Fruit fly (Drosophila melanogaster) whole organism, embryonic: ENCODE results near the gene Kua.

ENCODE experiments used
- Atf6 ChIP-seq: fragments of 200-800 bp; sonication (Bioruptor generic); IDR thresholded peaks from 2 replicates; pipeline ENCODE4 v1.3.6; 2022; ENCODE audit warnings: missing biosample characterization, missing genetic modification characterization
- B-H1 ChIP-seq: fragments of 200-800 bp; sonication (Bioruptor generic); IDR thresholded peaks from 3 replicates; pipeline ENCODE4 v1.3.6; 2022; ENCODE audit warnings: missing biosample characterization, missing genetic modification characterization
- Bdp1 ChIP-seq: fragments of 200-800 bp; sonication (Bioruptor generic); optimal IDR thresholded peaks from 3 replicates; lab custom pipeline; 2016; ENCODE audit warnings: missing biosample characterization, missing genetic modification characterization
- CG10267 ChIP-seq: fragments of 200-800 bp; sonication (Bioruptor generic); optimal IDR thresholded peaks from 2 replicates; lab custom pipeline; 2018; ENCODE audit warnings: missing biosample characterization, mild to moderate bottlenecking, missing genetic modification characterization, moderate library complexity
- CG10959 ChIP-seq: fragments of 200-800 bp; sonication (Bioruptor generic); IDR thresholded peaks from 2 replicates; pipeline ENCODE4 v1.3.6; 2022; ENCODE audit warnings: missing biosample characterization, missing genetic modification characterization
- CG11093 ChIP-seq: fragments of 200-800 bp; sonication (Bioruptor generic); IDR thresholded peaks from 3 replicates; pipeline ENCODE4 v1.3.6; 2022; ENCODE audit warnings: missing biosample characterization, missing genetic modification characterization
- CG11398 ChIP-seq: fragments of 200-800 bp; sonication (Bioruptor generic); optimal IDR thresholded peaks from 2 replicates; lab custom pipeline; 2016; ENCODE audit warnings: missing biosample characterization, missing genetic modification characterization
- CG12155 ChIP-seq: fragments of 200-800 bp; sonication (Bioruptor generic); optimal IDR thresholded peaks from 3 replicates; lab custom pipeline; 2016; ENCODE audit warnings: missing biosample characterization, missing genetic modification characterization
- CG12299 ChIP-seq: fragments of 200-800 bp; sonication (Bioruptor generic); optimal IDR thresholded peaks from 2 replicates; lab custom pipeline; 2018; ENCODE audit warnings: missing biosample characterization, mild to moderate bottlenecking, missing genetic modification characterization
- CG13894 ChIP-seq: fragments of 200-800 bp; sonication (Bioruptor generic); optimal IDR thresholded peaks from 3 replicates; lab custom pipeline; 2018; ENCODE audit warnings: missing biosample characterization, mild to moderate bottlenecking, missing genetic modification characterization, moderate library complexity
- CG1529 ChIP-seq: fragments of 200-800 bp; sonication (Bioruptor generic); optimal IDR thresholded peaks from 3 replicates; lab custom pipeline; 2018; ENCODE audit warnings: missing biosample characterization, missing genetic modification characterization
- CG15601 ChIP-seq: fragments of 200-800 bp; sonication (Bioruptor generic); optimal IDR thresholded peaks from 3 replicates; lab custom pipeline; 2019; ENCODE audit warnings: missing biosample characterization, mild to moderate bottlenecking, missing genetic modification characterization, moderate library complexity
- CG17186 ChIP-seq: fragments of 200-800 bp; sonication (Bioruptor generic); optimal IDR thresholded peaks from 3 replicates; lab custom pipeline; 2017; ENCODE audit warnings: missing biosample characterization, missing genetic modification reagents, missing genetic modification characterization
- CG2712 ChIP-seq: fragments of 200-800 bp; optimal IDR thresholded peaks from 3 replicates; lab custom pipeline; 2019; ENCODE audit warnings: missing biosample characterization, mild to moderate bottlenecking, missing genetic modification characterization, moderate library complexity
- CG6791 ChIP-seq: fragments of 200-800 bp; sonication (Bioruptor generic); IDR thresholded peaks from 3 replicates; pipeline ENCODE4 v1.3.6; 2022; ENCODE audit warnings: missing biosample characterization, missing genetic modification characterization; ENCODE audit not compliant: partially characterized antibody
- CG7963 ChIP-seq: fragments of 200-800 bp; sonication (Bioruptor generic); IDR thresholded peaks from 3 replicates; pipeline ENCODE4 v1.3.6; 2022; ENCODE audit warnings: missing biosample characterization, missing genetic modification characterization; ENCODE audit not compliant: partially characterized antibody
- CG9437 ChIP-seq: fragments of 200-800 bp; sonication (Bioruptor generic); optimal IDR thresholded peaks from 2 replicates; lab custom pipeline; 2018; ENCODE audit warnings: missing biosample characterization, mild to moderate bottlenecking, missing genetic modification characterization
- CHES-1-like ChIP-seq: fragments of 200-800 bp; sonication (Bioruptor generic); optimal IDR thresholded peaks from 2 replicates; lab custom pipeline; 2016; ENCODE audit warnings: missing biosample characterization, missing genetic modification characterization
- CoRest ChIP-seq: fragments of 200-800 bp; sonication (Bioruptor generic); optimal IDR thresholded peaks from 3 replicates; lab custom pipeline; 2018; ENCODE audit warnings: missing biosample characterization, mild to moderate bottlenecking, missing genetic modification characterization, moderate library complexity
- Dip2 ChIP-seq: fragments of 200-800 bp; sonication (Bioruptor generic); IDR thresholded peaks from 2 replicates; pipeline ENCODE4 v1.3.6; 2022; ENCODE audit warnings: missing biosample characterization, missing genetic modification characterization
- E2f1 ChIP-seq: fragments of 200-800 bp; sonication (Bioruptor generic); IDR thresholded peaks from 2 replicates; pipeline ENCODE4 v1.3.6; 2022; ENCODE audit warnings: missing biosample characterization, missing genetic modification characterization
- Ets97D ChIP-seq: fragments of 200-800 bp; sonication (Bioruptor generic); optimal IDR thresholded peaks from 3 replicates; lab custom pipeline; 2016; ENCODE audit warnings: missing biosample characterization, missing genetic modification characterization
- Gsc ChIP-seq: fragments of 200-800 bp; sonication (Bioruptor generic); IDR thresholded peaks from 2 replicates; pipeline ENCODE4 v1.3.6; 2022; ENCODE audit warnings: missing biosample characterization, missing genetic modification characterization
- Hr51 ChIP-seq, 2 experiments: fragments of 200-800 bp; sonication (Bioruptor generic); optimal IDR thresholded peaks; 2 replicates in 1 of 2; 3 replicates in 1 of 2; lab custom pipeline; 2016 to 2018; ENCODE audit warnings: missing biosample characterization in 2 of 2, missing genetic modification characterization in 2 of 2, mild to moderate bottlenecking in 1 of 2, moderate library complexity in 1 of 2
- Hr78 ChIP-seq, 2 experiments: fragments of 200-800 bp in 1 of 2; fragments of >200 bp in 1 of 2; sonication (Bioruptor generic) in 1 of 2; optimal IDR thresholded peaks; 2 replicates each; lab custom pipeline; 2017 to 2019; ENCODE audit warnings: missing biosample characterization in 2 of 2, missing genetic modification characterization in 2 of 2, mild to moderate bottlenecking in 1 of 2, moderate library complexity in 1 of 2
- Med ChIP-seq: fragments of 200-800 bp; sonication (Bioruptor generic); peaks from one replicate; lab custom pipeline; 2016; ENCODE audit warnings: missing biosample characterization, missing genetic modification characterization, mild to moderate bottlenecking, inconsistent platforms, moderate library complexity
- Mes4 ChIP-seq: fragments of 200-800 bp; sonication (Bioruptor generic); optimal IDR thresholded peaks from 2 replicates; lab custom pipeline; 2016; ENCODE audit warnings: missing biosample characterization, missing genetic modification characterization
- NC2β ChIP-seq: fragments of 200-800 bp; sonication (Bioruptor generic); optimal IDR thresholded peaks from 2 replicates; lab custom pipeline; 2016; ENCODE audit warnings: missing biosample characterization, missing genetic modification characterization
- Scr ChIP-seq: fragments of 200-800 bp; sonication (Bioruptor generic); IDR thresholded peaks from 2 replicates; pipeline ENCODE4 v1.3.6; 2022; ENCODE audit warnings: missing biosample characterization, missing genetic modification characterization; ENCODE audit not compliant: partially characterized antibody
- Sox102F ChIP-seq: fragments of 200-800 bp; sonication (Bioruptor generic); optimal IDR thresholded peaks from 2 replicates; lab custom pipeline; 2018; ENCODE audit warnings: missing biosample characterization, mild to moderate bottlenecking, missing genetic modification characterization, moderate library complexity
- Spps ChIP-seq: fragments of 200-800 bp; sonication (Bioruptor generic); optimal IDR thresholded peaks from 2 replicates; lab custom pipeline; 2018; ENCODE audit warnings: missing biosample characterization, mild to moderate bottlenecking, missing genetic modification characterization
- TFAM ChIP-seq: fragments of 200-800 bp; sonication (Bioruptor generic); optimal IDR thresholded peaks from 2 replicates; lab custom pipeline; 2017; ENCODE audit warnings: missing biosample characterization, missing genetic modification characterization, inconsistent platforms
- Taf1 ChIP-seq: fragments of 200-800 bp; sonication (Bioruptor generic); IDR thresholded peaks from 2 replicates; pipeline ENCODE4 v1.3.6; 2022; ENCODE audit warnings: missing biosample characterization, missing genetic modification characterization
- Xrp1 ChIP-seq: fragments of 200-800 bp; sonication (Bioruptor generic); IDR thresholded peaks from 2 replicates; pipeline ENCODE4 v1.3.6; 2022; ENCODE audit warnings: missing biosample characterization, missing genetic modification characterization
- al ChIP-seq: fragments of 200-800 bp; sonication (Bioruptor generic); IDR thresholded peaks from 2 replicates; pipeline ENCODE4 v1.3.6; 2022; ENCODE audit warnings: missing biosample characterization, missing genetic modification characterization
- ara ChIP-seq: fragments of 200-800 bp; sonication (Bioruptor generic); IDR thresholded peaks from 2 replicates; pipeline ENCODE4 v1.3.6; 2022; ENCODE audit warnings: missing biosample characterization, missing genetic modification characterization
- bcd ChIP-seq: fragments of 200-800 bp; sonication (Bioruptor generic); optimal IDR thresholded peaks from 2 replicates; lab custom pipeline; 2017; ENCODE audit warnings: missing biosample characterization, mild to moderate bottlenecking, missing genetic modification characterization
- chif ChIP-seq, 2 experiments: fragments of 200-800 bp; sonication (Bioruptor generic); optimal IDR thresholded peaks; 3 replicates each; lab custom pipeline; 2016; ENCODE audit warnings: missing biosample characterization in 2 of 2, missing genetic modification characterization in 2 of 2
- dati ChIP-seq: fragments of 200-800 bp; sonication (Bioruptor generic); IDR thresholded peaks from 2 replicates; pipeline ENCODE4 v1.3.6; 2022; ENCODE audit warnings: missing biosample characterization, missing genetic modification characterization
- ham ChIP-seq: fragments of 200-800 bp; sonication (Bioruptor generic); IDR thresholded peaks from 2 replicates; pipeline ENCODE4 v1.3.6; 2022; ENCODE audit warnings: missing biosample characterization, missing genetic modification characterization
- lmd ChIP-seq: fragments of 200-800 bp; sonication (Bioruptor generic); IDR thresholded peaks from 2 replicates; pipeline ENCODE4 v1.3.6; 2022; ENCODE audit warnings: missing biosample characterization, missing genetic modification characterization
- oc ChIP-seq: fragments of 200-800 bp; sonication (Bioruptor generic); optimal IDR thresholded peaks from 2 replicates; lab custom pipeline; 2018; ENCODE audit warnings: missing biosample characterization, mild to moderate bottlenecking, missing genetic modification characterization, moderate library complexity
- pb ChIP-seq: fragments of 200-800 bp; sonication (Bioruptor generic); optimal IDR thresholded peaks from 3 replicates; lab custom pipeline; 2016; ENCODE audit warnings: missing biosample characterization, missing genetic modification characterization
- pros ChIP-seq: fragments of 200-800 bp; sonication (Bioruptor generic); optimal IDR thresholded peaks from 3 replicates; lab custom pipeline; 2019; ENCODE audit warnings: missing biosample characterization, mild to moderate bottlenecking, missing genetic modification characterization, moderate library complexity
- ranshi ChIP-seq: fragments of 200-800 bp; sonication (Bioruptor generic); IDR thresholded peaks from 2 replicates; pipeline ENCODE4 v1.3.6; 2022; ENCODE audit warnings: missing biosample characterization, missing genetic modification characterization
- sqz ChIP-seq: fragments of 200-800 bp; sonication (Bioruptor generic); optimal IDR thresholded peaks from 3 replicates; lab custom pipeline; 2018; ENCODE audit warnings: missing biosample characterization, mild to moderate bottlenecking, missing genetic modification characterization
- sr ChIP-seq: fragments of 200-800 bp; sonication (Bioruptor generic); IDR thresholded peaks from 3 replicates; pipeline ENCODE4 v1.3.6; 2022; ENCODE audit warnings: missing biosample characterization, missing genetic modification characterization
- toy ChIP-seq: fragments of 200-800 bp; sonication (Bioruptor generic); IDR thresholded peaks from 2 replicates; pipeline ENCODE4 v1.3.6; 2022; ENCODE audit warnings: missing biosample characterization, missing genetic modification characterization
- trem ChIP-seq: fragments of 200-800 bp; optimal IDR thresholded peaks from 3 replicates; lab custom pipeline; 2019; ENCODE audit warnings: missing biosample characterization, mild to moderate bottlenecking, missing genetic modification characterization, moderate library complexity
- trh ChIP-seq: fragments of 200-800 bp; sonication (Bioruptor generic); optimal IDR thresholded peaks from 2 replicates; lab custom pipeline; 2016; ENCODE audit warnings: missing biosample characterization, missing genetic modification characterization

Kua gene

DNA sequence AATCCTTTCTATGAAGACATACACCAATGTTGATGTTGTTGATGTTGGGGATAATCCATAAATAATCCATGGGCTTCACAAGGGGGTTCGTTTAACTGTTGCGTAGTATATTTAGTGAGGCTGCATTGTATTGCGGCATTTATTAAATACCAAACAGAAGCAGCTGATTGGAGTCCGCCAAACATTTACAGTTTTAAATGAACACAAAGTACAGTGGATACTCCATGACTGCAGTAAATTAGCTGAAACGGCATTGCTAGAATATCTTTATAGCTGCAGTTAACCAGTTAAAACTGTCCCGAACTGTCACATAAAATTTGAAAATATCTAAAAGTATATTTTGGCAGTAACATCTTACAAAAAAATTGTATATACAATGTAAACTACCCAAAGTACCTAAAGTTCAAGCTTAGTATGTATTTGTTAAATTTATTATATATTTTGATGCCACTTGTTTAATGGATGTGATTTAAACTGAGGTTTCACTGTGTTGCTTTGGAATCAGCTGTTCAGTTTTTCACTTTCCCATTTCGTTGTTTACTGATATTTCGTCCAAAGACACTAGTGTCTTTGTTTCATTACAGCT lies 6.2 kb upstream of the Kua start, which contains the start of the genes CG10747 and Pyroxd1 (continued):
- TF ChIP-seq CG13894 (tag; lab: Kevin White, UChicago) (peak; percentile 95), Ets97D (GFP tag; lab: Kevin White, UChicago) (peak; percentile 87), chif (GFP tag; optimal IDR thresholded peaks at IDR 0.05; lab: Kevin White, UChicago) (peak; percentile 91 to 96), Gsc (GFP tag; lab: Robert Waterston, UW) (peak; percentile 66), Taf1 (peak; percentile 96), CG10959 (GFP tag; lab: Robert Waterston, UW) (peak; percentile 79), Spps (tag; lab: Kevin White, UChicago) (peak; percentile 88), Dip2 (GFP tag; lab: Robert Waterston, UW) (peak; percentile 42; the same call in 1 of the 2 replicates), Sox102F (peak; percentile 97), TFAM (GFP tag; lab: Kevin White, UChicago) (peak; percentile 56), CG11398 (GFP tag; lab: Kevin White, UChicago) (peak; percentile 87), pb (peak; percentile 85), CG10267 (peak; percentile 89), toy (peak; percentile 84), CHES-1-like (GFP tag; lab: Kevin White, UChicago) (peak; percentile 90), ham (GFP tag; lab: Robert Waterston, UW) (peak; percentile 87), sr (GFP tag; lab: Robert Waterston, UW) (peak; percentile 73; the same call in 2 of the 3 replicates), pros (peak; percentile 31), bcd (GFP tag; lab: Kevin White, UChicago) (peak; percentile 96), CG12155 (GFP tag; lab: Kevin White, UChicago) (peak; percentile 96), CG7963 (GFP tag; lab: Robert Waterston, UW) (no peak), lmd (peak; percentile 98), CG6791 (GFP tag; lab: Robert Waterston, UW) (no peak), sqz (no peak), trem (tag; lab: Kevin White, UChicago) (peak; percentile 91), Mes4 (GFP tag; lab: Kevin White, UChicago) (peak; percentile 90), trh (GFP tag; lab: Kevin White, UChicago) (peak; percentile 92), Xrp1 (peak; percentile 95), Hr78 (GFP tag; optimal IDR thresholded peaks at IDR 0.05; lab: Kevin White, UChicago) (peak in 1 of 2 experiments; percentile 81), CG11093 (GFP tag; lab: Robert Waterston, UW) (peak; percentile 95), CG9437 (GFP tag; lab: Kevin White, UChicago) (peak; percentile 94), oc (tag; lab: Kevin White, UChicago) (peak; percentile 93), Atf6 (GFP tag; lab: Robert Waterston, UW) (peak; percentile 97), E2f1 (peak; percentile 94), Scr (GFP tag; lab: Robert Waterston, UW) (peak; percentile 25; the same call in 1 of the 2 replicates), al (GFP tag; lab: Robert Waterston, UW) (peak; percentile 97), CG1529 (peak; percentile 94), ranshi (GFP tag; lab: Robert Waterston, UW) (peak; percentile 94), CG15601 (tag; lab: Kevin White, UChicago) (peak; percentile 93), CG17186 (peak; percentile 63), ara (GFP tag; lab: Robert Waterston, UW) (peak; percentile 92), B-H1 (GFP tag; lab: Robert Waterston, UW) (peak; percentile 91), NC2β (GFP tag; lab: Kevin White, UChicago) (peak; percentile 85), CG2712 (tag; lab: Kevin White, UChicago) (peak; percentile 97), Hr51 (GFP tag; optimal IDR thresholded peaks at IDR 0.05; lab: Kevin White, UChicago) (peak; percentile 94 to 97), CoRest (tag; lab: Kevin White, UChicago) (peak; percentile 99), Med (GFP tag; lab: Kevin White, UChicago) (peak; percentile 99), CG12299 (peak; percentile 96), dati (peak; percentile 49; the same call in 1 of the 2 replicates), Bdp1 (peak; percentile 88)
